Worm (Caenorhabditis elegans) whole organism, L1 larva: ENCODE measurements around the gene bath-37.

Experiments
- C04F5.9 ChIP-seq: sonication (generic microtip); optimal IDR thresholded peaks from 2 replicates; lab custom pipeline; 2016; ENCODE audit warnings: missing genetic modification characterization, missing compliant biosample characterization
- C16A3.4 ChIP-seq: fragments of 150-350 bp; optimal IDR thresholded peaks from 2 replicates; lab custom pipeline; 2014; ENCODE audit warnings: missing biosample characterization, missing genetic modification characterization
- F16B12.6 ChIP-seq: fragments of 150-350 bp; optimal IDR thresholded peaks from 2 replicates; lab custom pipeline; 2014; ENCODE audit warnings: missing biosample characterization, missing genetic modification characterization
- aha-1 ChIP-seq: fragments of 150-350 bp; optimal IDR thresholded peaks from 2 replicates; lab custom pipeline; 2014; ENCODE audit warnings: missing biosample characterization, missing genetic modification characterization
- alr-1 ChIP-seq: fragments of 200-800 bp; sonication (Bioruptor generic); optimal IDR thresholded peaks from 2 replicates; lab custom pipeline; 2018; ENCODE audit warnings: borderline replicate concordance, mild to moderate bottlenecking, missing genetic modification characterization, missing compliant biosample characterization
- aly-2 ChIP-seq: fragments of 150-350 bp; optimal IDR thresholded peaks from 2 replicates; lab custom pipeline; 2014; ENCODE audit warnings: missing biosample characterization, missing genetic modification characterization
- ceh-82 ChIP-seq, 3 experiments: fragments of 150-350 bp in 1 of 3; sonication (generic microtip) in 2 of 3; optimal IDR thresholded peaks; 2 replicates each; lab custom pipeline; 2014 to 2017; ENCODE audit warnings: missing biosample characterization in 3 of 3, missing genetic modification characterization in 3 of 3
- ceh-88 ChIP-seq: fragments of 200-800 bp; sonication (Bioruptor generic); IDR thresholded peaks from 2 replicates; pipeline ENCODE4 v1.3.6; 2022; ENCODE audit warnings: missing genetic modification characterization, missing compliant biosample characterization
- ceh-90 ChIP-seq: sonication (generic microtip); optimal IDR thresholded peaks from 2 replicates; lab custom pipeline; 2016; ENCODE audit warnings: missing genetic modification characterization, missing compliant biosample characterization
- ces-1 ChIP-seq: fragments of 150-350 bp; optimal IDR thresholded peaks from 2 replicates; lab custom pipeline; 2014; ENCODE audit warnings: missing biosample characterization, missing genetic modification reagents, missing genetic modification characterization
- efl-1 ChIP-seq, 4 experiments: fragments of 150-350 bp; optimal IDR thresholded peaks in 3 of 4; peaks in 1 of 4; 1 replicate in 1 of 4; 2 replicates in 3 of 4; lab custom pipeline; 2014; ENCODE audit warnings: missing biosample characterization in 2 of 4, missing genetic modification characterization in 2 of 4, missing genetic modification reagents in 2 of 4
- efl-3 ChIP-seq: fragments of 200-800 bp; sonication (Bioruptor generic); optimal IDR thresholded peaks from 2 replicates; lab custom pipeline; 2018; ENCODE audit warnings: mild to moderate bottlenecking, missing genetic modification characterization, missing compliant biosample characterization
- ets-5 ChIP-seq: fragments of 200-800 bp; sonication (Bioruptor generic); IDR thresholded peaks from 2 replicates; pipeline ENCODE4 v1.3.6; 2022; ENCODE audit warnings: missing genetic modification characterization, missing compliant biosample characterization
- fkh-10 ChIP-seq: sonication (generic microtip); optimal IDR thresholded peaks from 2 replicates; lab custom pipeline; 2017; ENCODE audit warnings: missing biosample characterization, missing genetic modification reagents, missing genetic modification characterization
- fkh-8 ChIP-seq: sonication (generic microtip); optimal IDR thresholded peaks from 2 replicates; lab custom pipeline; 2016; ENCODE audit warnings: mild to moderate bottlenecking, missing genetic modification characterization, missing compliant biosample characterization
- fos-1 ChIP-seq: fragments of 150-350 bp; optimal IDR thresholded peaks from 2 replicates; lab custom pipeline; 2014; ENCODE audit warnings: missing biosample characterization, missing genetic modification characterization
- grh-1 ChIP-seq: fragments of 200-800 bp; sonication (Bioruptor generic); IDR thresholded peaks from 2 replicates; pipeline ENCODE4 v1.3.6; 2022; ENCODE audit warnings: missing genetic modification reagents, missing genetic modification characterization, missing compliant biosample characterization
- hlh-17 ChIP-seq: fragments of 200-800 bp; sonication (Bioruptor generic); optimal IDR thresholded peaks from 2 replicates; lab custom pipeline; 2018; ENCODE audit warnings: missing genetic modification characterization, mild to moderate bottlenecking, missing compliant biosample characterization, moderate library complexity, borderline replicate concordance
- hlh-4 ChIP-seq: sonication (generic microtip); optimal IDR thresholded peaks from 2 replicates; lab custom pipeline; 2016; ENCODE audit warnings: mild to moderate bottlenecking, missing genetic modification characterization, missing compliant biosample characterization
- hpl-2 ChIP-seq: fragments of 150-350 bp; optimal IDR thresholded peaks from 2 replicates; lab custom pipeline; 2014; ENCODE audit warnings: missing biosample characterization, missing genetic modification reagents, missing genetic modification characterization
- isw-1 ChIP-seq: fragments of 200-800 bp; sonication (Bioruptor generic); IDR thresholded peaks from 2 replicates; pipeline ENCODE4 v1.3.6; 2022; ENCODE audit warnings: missing genetic modification characterization, missing compliant biosample characterization
- lin-15B ChIP-seq: fragments of 150-350 bp; sonication (generic microtip); optimal IDR thresholded peaks from 3 replicates; lab custom pipeline; 2014; ENCODE audit warnings: missing biosample characterization, missing genetic modification characterization
- lin-35 ChIP-seq, 2 experiments: fragments of 150-350 bp; optimal IDR thresholded peaks; 2 replicates each; lab custom pipeline; 2014; ENCODE audit warnings: missing biosample characterization in 2 of 2, missing genetic modification characterization in 2 of 2, missing genetic modification reagents in 2 of 2
- mab-9 ChIP-seq: fragments of 200-800 bp; sonication (Bioruptor generic); IDR thresholded peaks from 2 replicates; pipeline ENCODE4 v1.3.6; 2022; ENCODE audit warnings: missing genetic modification reagents, missing genetic modification characterization, missing compliant biosample characterization
- mdl-1 ChIP-seq, 2 experiments: fragments of 150-350 bp; optimal IDR thresholded peaks; 2 replicates each; lab custom pipeline; 2014 to 2017; ENCODE audit warnings: missing biosample characterization in 2 of 2, missing genetic modification characterization in 2 of 2, inconsistent platforms in 1 of 2
- mef-2 ChIP-seq: fragments of 150-350 bp; optimal IDR thresholded peaks from 2 replicates; lab custom pipeline; 2014; ENCODE audit warnings: missing biosample characterization, missing genetic modification characterization
- mep-1 ChIP-seq: fragments of 150-350 bp; optimal IDR thresholded peaks from 2 replicates; lab custom pipeline; 2014; ENCODE audit warnings: missing biosample characterization, missing genetic modification characterization
- nhr-11 ChIP-seq: fragments of 150-350 bp; optimal IDR thresholded peaks from 2 replicates; lab custom pipeline; 2014; ENCODE audit warnings: missing biosample characterization, missing genetic modification characterization
- nhr-12 ChIP-seq: sonication (generic microtip); optimal IDR thresholded peaks from 2 replicates; lab custom pipeline; 2017; ENCODE audit warnings: missing biosample characterization, missing genetic modification characterization
- nhr-19 ChIP-seq: fragments of 200-800 bp; sonication (Bioruptor generic); conservative IDR thresholded peaks from 2 replicates; pipeline ENCODE4 v1.3.6; 2022; ENCODE audit warnings: missing genetic modification characterization, missing compliant biosample characterization
- nhr-20 ChIP-seq: sonication (generic microtip); optimal IDR thresholded peaks from 2 replicates; lab custom pipeline; 2016; ENCODE audit warnings: mild to moderate bottlenecking, missing genetic modification characterization, missing compliant biosample characterization
- nhr-237 ChIP-seq: fragments of 150-350 bp; optimal IDR thresholded peaks from 2 replicates; lab custom pipeline; 2014; ENCODE audit warnings: missing biosample characterization, missing genetic modification characterization
- nhr-47 ChIP-seq: sonication (generic microtip); optimal IDR thresholded peaks from 2 replicates; lab custom pipeline; 2016; ENCODE audit warnings: mild to moderate bottlenecking, missing genetic modification characterization, moderate library complexity, missing compliant biosample characterization
- nhr-71 ChIP-seq: sonication (generic microtip); optimal IDR thresholded peaks from 2 replicates; lab custom pipeline; 2016; ENCODE audit warnings: mild to moderate bottlenecking, missing genetic modification characterization, moderate library complexity, missing compliant biosample characterization
- nhr-76 ChIP-seq: sonication (generic microtip); optimal IDR thresholded peaks from 2 replicates; lab custom pipeline; 2017; ENCODE audit warnings: missing biosample characterization, missing genetic modification characterization
- pag-3 ChIP-seq: sonication (generic microtip); optimal IDR thresholded peaks from 2 replicates; lab custom pipeline; 2017; ENCODE audit warnings: missing genetic modification characterization, mild to moderate bottlenecking, missing compliant biosample characterization, antibody characterized with exemption, borderline replicate concordance; ENCODE audit not compliant: insufficient read depth
- pax-3 ChIP-seq: fragments of 200-800 bp; sonication (Bioruptor generic); optimal IDR thresholded peaks from 2 replicates; lab custom pipeline; 2018; ENCODE audit warnings: mild to moderate bottlenecking, missing genetic modification characterization, moderate library complexity, missing compliant biosample characterization
- pqm-1 ChIP-seq: sonication (generic microtip); optimal IDR thresholded peaks from 3 replicates; lab custom pipeline; 2017; ENCODE audit warnings: missing biosample characterization, missing genetic modification characterization
- rnt-1 ChIP-seq: sonication (generic microtip); optimal IDR thresholded peaks from 2 replicates; lab custom pipeline; 2016; ENCODE audit warnings: mild to moderate bottlenecking, missing genetic modification characterization, moderate library complexity, missing compliant biosample characterization
- skn-1 ChIP-seq: fragments of 150-350 bp; optimal IDR thresholded peaks from 2 replicates; lab custom pipeline; 2014; ENCODE audit warnings: missing biosample characterization, missing genetic modification characterization
- snpc-4 ChIP-seq: fragments of 150-350 bp; optimal IDR thresholded peaks from 2 replicates; lab custom pipeline; 2014; ENCODE audit warnings: missing biosample characterization, missing genetic modification characterization
- snu-23 ChIP-seq: sonication (generic microtip); optimal IDR thresholded peaks from 2 replicates; lab custom pipeline; 2016; ENCODE audit warnings: missing genetic modification characterization, missing compliant biosample characterization
- sox-4 ChIP-seq: sonication (generic microtip); optimal IDR thresholded peaks from 2 replicates; lab custom pipeline; 2016; ENCODE audit warnings: missing genetic modification characterization, missing compliant biosample characterization
- swsn-7 ChIP-seq: sonication (generic microtip); optimal IDR thresholded peaks from 2 replicates; lab custom pipeline; 2016; ENCODE audit warnings: missing genetic modification characterization, missing compliant biosample characterization
- tbx-2 ChIP-seq: sonication (generic microtip); optimal IDR thresholded peaks from 2 replicates; lab custom pipeline; 2016; ENCODE audit warnings: missing genetic modification characterization, missing compliant biosample characterization
- tlp-1 ChIP-seq: fragments of 150-350 bp; optimal IDR thresholded peaks from 2 replicates; lab custom pipeline; 2014; ENCODE audit warnings: missing biosample characterization, missing genetic modification characterization
- unc-98 ChIP-seq: fragments of 200-800 bp; sonication (Bioruptor generic); IDR thresholded peaks from 2 replicates; pipeline ENCODE4 v1.3.6; 2022; ENCODE audit warnings: missing genetic modification characterization, missing compliant biosample characterization
- zag-1 ChIP-seq: fragments of 150-350 bp; optimal IDR thresholded peaks from 2 replicates; lab custom pipeline; 2014; ENCODE audit warnings: missing biosample characterization, missing genetic modification characterization
- zip-4 ChIP-seq: fragments of 200-800 bp; sonication (Bioruptor generic); optimal IDR thresholded peaks from 2 replicates; lab custom pipeline; 2018; ENCODE audit warnings: mild to moderate bottlenecking, missing genetic modification characterization, moderate library complexity, missing compliant biosample characterization
- ztf-11 ChIP-seq, 2 experiments: sonication (generic microtip); optimal IDR thresholded peaks; 2 replicates each; lab custom pipeline; 2016 to 2017; ENCODE audit warnings: missing genetic modification characterization in 2 of 2, missing biosample characterization in 1 of 2, missing compliant biosample characterization in 1 of 2

The bath-37 gene

ce11 chrIV:12086498-12086897 is 17.8 kb downstream of the bath-37 start (continued):
- peak; percentile 86 for TF ChIP-seq rnt-1 (tag; lab: Kevin White, UChicago)
- TF ChIP-seq nhr-19: peak; percentile 69
- TF ChIP-seq ceh-90 (tag; lab: Kevin White, UChicago): no peak
- peak; percentile 32 for TF ChIP-seq lin-15B
- no peak for TF ChIP-seq zip-4 (GFP tag; lab: Kevin White, UChicago)
- no peak for TF ChIP-seq nhr-11 (tag; lab: Kevin White, UChicago)
- no peak for TF ChIP-seq pax-3 (tag; lab: Kevin White, UChicago)
- TF ChIP-seq snu-23 (GFP tag; lab: Kevin White, UChicago): peak; percentile 80
- no peak for TF ChIP-seq efl-3

- TF ChIP-seq snpc-4 (tag; lab: Kevin White, UChicago) (no peak), skn-1 (tag; lab: Kevin White, UChicago) (no peak), hlh-17 (GFP tag; lab: Kevin White, UChicago) (no peak), nhr-47 (tag; lab: Kevin White, UChicago) (peak; percentile 21), fkh-10 (GFP tag; lab: Kevin White, UChicago) (no peak), ces-1 (GFP tag; lab: Kevin White, UChicago) (no peak), lin-15B (peak; percentile 70), aly-2 (tag; lab: Kevin White, UChicago) (peak; percentile 43), efl-3 (no peak), ets-5 (no peak), ceh-88 (GFP tag; lab: Robert Waterston, UW) (no peak), pag-3 (tag; lab: Kevin White, UChicago) (no peak), sox-4 (no peak), nhr-237 (tag; lab: Kevin White, UChicago) (no peak), nhr-12 (tag; lab: Kevin White, UChicago) (no peak), nhr-76 (tag; lab: Kevin White, UChicago) (no peak), mab-9 (no peak), efl-1 (optimal IDR thresholded peaks at IDR 0.05; lab: Kevin White, UChicago) (peak; percentile 43 to 61), efl-1 (GFP tag; optimal IDR thresholded peaks at IDR 0.05 in 1 of 2; lab: Kevin White, UChicago) (peak; percentile 42 to 84), pqm-1 (tag; lab: Kevin White, UChicago) (no peak), fos-1 (peak; percentile 7), C16A3.4 (peak; percentile 27), tbx-2 (tag; lab: Kevin White, UChicago) (no peak), fkh-8 (tag; lab: Kevin White, UChicago) (no peak), ceh-82 (tag; optimal IDR thresholded peaks at IDR 0.05; lab: Kevin White, UChicago) (peak in 1 of 3 experiments; percentile 36), mdl-1 (tag; optimal IDR thresholded peaks at IDR 0.05; lab: Kevin White, UChicago) (no peak), C04F5.9 (tag; lab: Kevin White, UChicago) (no peak), swsn-7 (tag; lab: Kevin White, UChicago) (no peak), ceh-90 (tag; lab: Kevin White, UChicago) (no peak), nhr-20 (peak; percentile 16), alr-1 (tag; lab: Kevin White, UChicago) (no peak), mep-1 (tag; lab: Kevin White, UChicago) (peak; percentile 69), pax-3 (tag; lab: Kevin White, UChicago) (no peak), hlh-4 (no peak), aha-1 (tag; lab: Kevin White, UChicago) (no peak), tlp-1 (no peak), zag-1 (tag; lab: Kevin White, UChicago) (no peak), nhr-71 (tag; lab: Kevin White, UChicago) (peak; percentile 43), F16B12.6 (tag; lab: Kevin White, UChicago) (no peak), ztf-11 (tag; optimal IDR thresholded peaks at IDR 0.05; lab: Kevin White, UChicago) (no peak), lin-35 (GFP tag; optimal IDR thresholded peaks at IDR 0.05; lab: Kevin White, UChicago) (peak; percentile 49 to 70), hpl-2 (GFP tag; lab: Kevin White, UChicago) (no peak), nhr-11 (tag; lab: Kevin White, UChicago) (no peak), nhr-19 (no peak), isw-1 (GFP tag; lab: Robert Waterston, UW) (no peak), unc-98 (GFP tag; lab: Robert Waterston, UW) (no peak), mef-2 (no peak), snu-23 (GFP tag; lab: Kevin White, UChicago) (peak; percentile 34), grh-1 (GFP tag; lab: Robert Waterston, UW) (no peak)
Measured at ce11 chrIV:12088898-12089297, 20.2 kb downstream of the bath-37 start.
